Worm (Caenorhabditis elegans): ENCODE data around the gene melo-3.

The melo-3 gene

ce11 chrV:14992627-14993117 lies 44.0 kb downstream of the melo-3 start, which contains the start of gene T01C3.3:
T01C3.3 (minus strand) TSS chrV:14992677.
- no peak for TF ChIP-seq nhr-11 (tag; optimal IDR thresholded peaks at IDR 0.05)

ce11 chrV:14991489-14991888 lies 45.2 kb downstream of the melo-3 start:
- TF ChIP-seq nhr-237 (tag; optimal IDR thresholded peaks at IDR 0.05) (no peak), nhr-23 (tag; optimal IDR thresholded peaks at IDR 0.05) (no peak), nhr-76 (tag; optimal IDR thresholded peaks at IDR 0.05) (no peak), pqm-1 (tag; optimal IDR thresholded peaks at IDR 0.05) (no peak), R02D3.7 (tag; optimal IDR thresholded peaks at IDR 0.05) (no peak), mml-1 (tag; optimal IDR thresholded peaks at IDR 0.05) (no peak), ceh-9 (tag; optimal IDR thresholded peaks at IDR 0.05) (no peak), zag-1 (tag; optimal IDR thresholded peaks at IDR 0.05) (no peak), elt-2 (tag; optimal IDR thresholded peaks at IDR 0.05) (no peak), aly-2 (tag; optimal IDR thresholded peaks at IDR 0.05) (no peak), egl-5 (tag; optimal IDR thresholded peaks at IDR 0.05) (no peak), egl-27 (tag; optimal IDR thresholded peaks at IDR 0.05) (no peak), nfya-1 (tag; optimal IDR thresholded peaks at IDR 0.05; ENCODE audit: insufficient read depth) (no peak), unc-39 (tag; optimal IDR thresholded peaks at IDR 0.05) (no peak), daf-12 (tag; optimal IDR thresholded peaks at IDR 0.05) (no peak), eor-1 (tag; optimal IDR thresholded peaks at IDR 0.05) (no peak), mdl-1 (tag; optimal IDR thresholded peaks at IDR 0.05) (no peak)

- TF ChIP-seq lin-15B (tag; optimal IDR thresholded peaks at IDR 0.05) (peak; percentile 62), nhr-28 (tag; optimal IDR thresholded peaks at IDR 0.05) (no peak), elt-3 (tag; optimal IDR thresholded peaks at IDR 0.05) (no peak), nhr-23 (tag; optimal IDR thresholded peaks at IDR 0.05) (peak; percentile 10), pha-4 (tag; optimal IDR thresholded peaks at IDR 0.05) (peak; percentile 71), ama-1 (optimal IDR thresholded peaks at IDR 0.05) (no peak), nhr-11 (tag; optimal IDR thresholded peaks at IDR 0.05) (no peak), R02D3.7 (tag; optimal IDR thresholded peaks at IDR 0.05) (peak; percentile 91), nfya-1 (tag; optimal IDR thresholded peaks at IDR 0.05; ENCODE audit: insufficient read depth) (no peak)
Measured at ce11 chrV:14990843-14991242, 45.8 kb downstream of the melo-3 start, which contains the start of the genes cdt-2 and T01C3.2. cdt-2 (minus strand) TSS chrV:14991126. T01C3.2 (plus strand) TSS chrV:14991168.

Measured in whole organism, L3 larva.